Fruit fly (Drosophila melanogaster) whole organism, embryonic: ENCODE results near the gene Agpat3.

ENCODE experiments used
- Spps ChIP-seq: fragments of 200-800 bp; sonication (Bioruptor generic); optimal IDR thresholded peaks from 2 replicates; lab custom pipeline; 2018; ENCODE audit warnings: missing biosample characterization, mild to moderate bottlenecking, missing genetic modification characterization
- kay ChIP-seq: fragments of 200-800 bp; sonication (Bioruptor generic); optimal IDR thresholded peaks from 2 replicates; lab custom pipeline; 2016; ENCODE audit warnings: missing biosample characterization, missing genetic modification characterization
- nom ChIP-seq: fragments of 200-800 bp; sonication (Bioruptor generic); optimal IDR thresholded peaks from 2 replicates; lab custom pipeline; 2017; ENCODE audit warnings: missing biosample characterization, missing genetic modification characterization, mild to moderate bottlenecking, moderate library complexity, missing genetic modification reagents

DNA sequence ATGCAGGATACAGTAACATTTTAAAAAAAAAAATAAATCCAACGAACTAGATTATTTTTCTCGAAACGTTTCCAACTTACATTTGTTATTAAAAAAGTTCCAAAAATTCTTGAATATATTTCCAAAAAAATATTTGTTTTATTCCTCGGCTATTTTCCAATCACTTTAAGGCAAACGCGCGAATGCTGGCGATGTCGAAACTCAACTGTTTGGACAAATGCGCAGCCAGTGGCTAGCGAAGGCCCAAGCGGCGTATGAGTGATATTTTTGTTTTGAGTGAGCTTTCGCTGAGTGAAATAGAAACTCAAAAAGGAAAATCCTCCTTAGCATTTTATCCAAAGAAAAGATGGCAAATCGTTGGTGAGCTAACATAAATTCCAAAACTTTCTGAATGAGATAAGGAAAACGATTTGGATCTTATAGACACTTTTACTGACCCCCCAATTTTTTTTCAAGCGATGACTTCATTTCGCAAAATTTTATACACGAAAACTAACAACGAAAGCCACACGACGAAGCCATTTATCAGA is 26.5 kb downstream of the Agpat3 start, which contains the start of gene ringer:
- no peak for TF ChIP-seq kay (GFP tag; lab: Kevin White, UChicago)
- TF ChIP-seq Spps (tag; lab: Kevin White, UChicago), result no peak
- no peak for TF ChIP-seq nom (GFP tag; lab: Kevin White, UChicago)
